Worm (Caenorhabditis elegans): ENCODE measurements around the gene F20B6.6.

Gene F20B6.6

ce11 chrX:4186656-4187055, 15.4 kb downstream of the F20B6.6 start, which contains the start of gene mrp-6:
Gene mrp-6, minus strand, starts transcription at chrX:4186756.
- TF ChIP-seq fkh-6 (tag; optimal IDR thresholded peaks at IDR 0.05), result no peak
- TF ChIP-seq ceh-24 (tag; optimal IDR thresholded peaks at IDR 0.05), result no peak
- TF ChIP-seq ceh-6 (GFP tag; optimal IDR thresholded peaks at IDR 0.05), result no peak
- TF ChIP-seq dve-1 (tag; optimal IDR thresholded peaks at IDR 0.05), result no peak
- TF ChIP-seq K09A11.1 (tag; optimal IDR thresholded peaks at IDR 0.05; ENCODE audit: insufficient read depth), result no peak
- no peak for TF ChIP-seq lin-11 (tag; optimal IDR thresholded peaks at IDR 0.05)
- TF ChIP-seq pqm-1 (tag; optimal IDR thresholded peaks at IDR 0.05), result no peak
- TF ChIP-seq pat-9 (tag; optimal IDR thresholded peaks at IDR 0.05), result no peak
- TF ChIP-seq syd-9 (tag; optimal IDR thresholded peaks at IDR 0.05), result no peak

ce11 chrX:4177394-4177793, 24.6 kb downstream of the F20B6.6 start, which contains the start of gene ZK470.6:
Gene ZK470.6, minus strand, starts transcription at chrX:4177494.
- TF ChIP-seq sox-4 (tag; optimal IDR thresholded peaks at IDR 0.05), result no peak
- no peak for TF ChIP-seq ceh-31 (tag; optimal IDR thresholded peaks at IDR 0.05)
- no peak for TF ChIP-seq nhr-232 (tag; optimal IDR thresholded peaks at IDR 0.05)
- TF ChIP-seq elt-2 (tag; optimal IDR thresholded peaks at IDR 0.05), result no peak
- TF ChIP-seq ceh-45 (GFP tag; IDR thresholded peaks at IDR 0.05), result no peak
- no peak for TF ChIP-seq ahr-1 (tag; optimal IDR thresholded peaks at IDR 0.05)
- no peak for TF ChIP-seq ceh-14 (tag; optimal IDR thresholded peaks at IDR 0.05)
- TF ChIP-seq hlh-30 (tag; optimal IDR thresholded peaks at IDR 0.05; ENCODE audit: insufficient read depth), result no peak
- no peak for TF ChIP-seq pros-1 (tag; optimal IDR thresholded peaks at IDR 0.05)
- TF ChIP-seq fax-1 (tag; optimal IDR thresholded peaks at IDR 0.05), result no peak
- no peak for TF ChIP-seq lim-6 (tag; optimal IDR thresholded peaks at IDR 0.05)
- TF ChIP-seq eyg-1 (tag; optimal IDR thresholded peaks at IDR 0.05), result no peak
- no peak for TF ChIP-seq che-1 (tag; optimal IDR thresholded peaks at IDR 0.05)

ce11 chrX:4167150-4167549, 34.9 kb downstream of the F20B6.6 start, which contains the start of gene ZK470.14:
Gene ZK470.14, plus strand, starts transcription at chrX:4167450.
- TF ChIP-seq C38D4.7 (GFP tag; optimal IDR thresholded peaks at IDR 0.05) (no peak), ceh-18 (tag; optimal IDR thresholded peaks at IDR 0.05) (no peak), odd-2 (tag; optimal IDR thresholded peaks at IDR 0.05) (no peak), hlh-6 (tag; optimal IDR thresholded peaks at IDR 0.05) (no peak), zip-5 (tag; optimal IDR thresholded peaks at IDR 0.05) (no peak), rnt-1 (tag; optimal IDR thresholded peaks at IDR 0.05) (no peak), ceh-22 (tag; optimal IDR thresholded peaks at IDR 0.05) (no peak), ceh-31 (tag; optimal IDR thresholded peaks at IDR 0.05) (no peak), fkh-6 (tag; optimal IDR thresholded peaks at IDR 0.05) (no peak), ceh-14 (tag; optimal IDR thresholded peaks at IDR 0.05) (no peak), F13H6.1 (tag; optimal IDR thresholded peaks at IDR 0.05) (no peak), pha-4 (tag; optimal IDR thresholded peaks at IDR 0.05) (no peak), ceh-48 (tag; optimal IDR thresholded peaks at IDR 0.05) (no peak), pat-9 (tag; optimal IDR thresholded peaks at IDR 0.05) (no peak), fax-1 (tag; optimal IDR thresholded peaks at IDR 0.05) (no peak), npax-4 (tag; optimal IDR thresholded peaks at IDR 0.05) (no peak), tbx-7 (tag; optimal IDR thresholded peaks at IDR 0.05) (no peak), hlh-30 (tag; optimal IDR thresholded peaks at IDR 0.05; ENCODE audit: insufficient read depth) (no peak), ref-2 (tag; optimal IDR thresholded peaks at IDR 0.05) (no peak), nhr-232 (tag; optimal IDR thresholded peaks at IDR 0.05) (no peak)

ce11 chrX:4163391-4163790, 38.6 kb downstream of the F20B6.6 start, which contains the start of gene ZK470.1:
Gene ZK470.1, plus strand, starts transcription at chrX:4163691.
- TF ChIP-seq unc-42 (tag; optimal IDR thresholded peaks at IDR 0.05) (peak; percentile 40), hlh-6 (tag; optimal IDR thresholded peaks at IDR 0.05) (no peak), ceh-6 (GFP tag; optimal IDR thresholded peaks at IDR 0.05) (no peak), gmeb-2 (tag; optimal IDR thresholded peaks at IDR 0.05) (no peak), ama-1 (optimal IDR thresholded peaks at IDR 0.05) (no peak)

All from whole organism, late embryonic.